Fruit fly (Drosophila melanogaster) whole organism, embryonic: ENCODE measurements around the gene moody.

ENCODE experiments used
- BtbVII ChIP-seq: fragments of 200-800 bp; sonication (Bioruptor generic); optimal IDR thresholded peaks from 3 replicates; lab custom pipeline; 2017; ENCODE audit warnings: missing biosample characterization, mild to moderate bottlenecking, missing genetic modification characterization
- CG16779 ChIP-seq: fragments of 200-800 bp; sonication (Bioruptor generic); IDR thresholded peaks from 2 replicates; pipeline ENCODE4 v1.3.6; 2022; ENCODE audit warnings: missing biosample characterization, missing genetic modification characterization
- CG17385 ChIP-seq: fragments of 200-800 bp; sonication (Bioruptor generic); optimal IDR thresholded peaks from 3 replicates; lab custom pipeline; 2018; ENCODE audit warnings: missing biosample characterization, mild to moderate bottlenecking, missing genetic modification characterization
- CG18764 ChIP-seq: fragments of 200-800 bp; sonication (Bioruptor generic); optimal IDR thresholded peaks from 3 replicates; lab custom pipeline; 2016; ENCODE audit warnings: missing biosample characterization, missing genetic modification characterization
- CG31441 ChIP-seq: fragments of 200-800 bp; sonication (Bioruptor generic); IDR thresholded peaks from 2 replicates; pipeline ENCODE4 v1.3.6; 2022; ENCODE audit warnings: missing biosample characterization, missing genetic modification characterization
- CG32767 ChIP-seq: fragments of 200-800 bp; sonication (Bioruptor generic); IDR thresholded peaks from 2 replicates; pipeline ENCODE4 v1.3.6; 2022; ENCODE audit warnings: missing biosample characterization, missing genetic modification characterization
- CG4617 ChIP-seq: fragments of 200-800 bp; sonication (Bioruptor generic); optimal IDR thresholded peaks from 3 replicates; lab custom pipeline; 2016; ENCODE audit warnings: missing biosample characterization, missing genetic modification characterization, borderline replicate concordance
- CG4730 ChIP-seq: fragments of 200-800 bp; sonication (Bioruptor generic); IDR thresholded peaks from 2 replicates; pipeline ENCODE4 v1.3.6; 2022; ENCODE audit warnings: missing biosample characterization, missing genetic modification characterization
- CG6175 ChIP-seq: fragments of 200-800 bp; sonication (Bioruptor generic); IDR thresholded peaks from 3 replicates; pipeline ENCODE4 v1.3.6; 2022; ENCODE audit warnings: missing biosample characterization, missing genetic modification characterization
- CG7372 ChIP-seq: fragments of 200-800 bp; sonication (Bioruptor generic); IDR thresholded peaks from 2 replicates; pipeline ENCODE4 v1.3.6; 2022; ENCODE audit warnings: missing biosample characterization, missing genetic modification characterization
- CG8388 ChIP-seq: fragments of 200-800 bp; sonication (Bioruptor generic); optimal IDR thresholded peaks from 2 replicates; lab custom pipeline; 2019; ENCODE audit warnings: missing biosample characterization, mild to moderate bottlenecking, missing genetic modification characterization, moderate library complexity
- CG9215 ChIP-seq: fragments of 200-800 bp; sonication (Bioruptor generic); IDR thresholded peaks from 2 replicates; pipeline ENCODE4 v1.3.6; 2022; ENCODE audit warnings: missing biosample characterization, missing genetic modification characterization
- CG9797 ChIP-seq: fragments of 200-800 bp; sonication (Bioruptor generic); optimal IDR thresholded peaks from 3 replicates; lab custom pipeline; 2018; ENCODE audit warnings: missing biosample characterization, mild to moderate bottlenecking, missing genetic modification characterization
- D19B ChIP-seq: fragments of 200-800 bp; sonication (Bioruptor generic); optimal IDR thresholded peaks from 2 replicates; lab custom pipeline; 2017; ENCODE audit warnings: missing biosample characterization, mild to moderate bottlenecking, missing genetic modification characterization
- Deaf1 ChIP-seq: fragments of 200-800 bp; optimal IDR thresholded peaks from 3 replicates; lab custom pipeline; 2019; ENCODE audit warnings: missing biosample characterization, mild to moderate bottlenecking, missing genetic modification characterization, moderate library complexity
- Dek ChIP-seq: fragments of 200-800 bp; sonication (Bioruptor generic); optimal IDR thresholded peaks from 3 replicates; lab custom pipeline; 2019; ENCODE audit warnings: missing biosample characterization, mild to moderate bottlenecking, missing genetic modification characterization, moderate library complexity
- Dip2 ChIP-seq: fragments of 200-800 bp; sonication (Bioruptor generic); IDR thresholded peaks from 2 replicates; pipeline ENCODE4 v1.3.6; 2022; ENCODE audit warnings: missing biosample characterization, missing genetic modification characterization
- Dp ChIP-seq: fragments of 200-800 bp; sonication (Bioruptor generic); optimal IDR thresholded peaks from 2 replicates; lab custom pipeline; 2018; ENCODE audit warnings: missing biosample characterization, mild to moderate bottlenecking, missing genetic modification characterization, moderate library complexity
- Dref ChIP-seq: fragments of 200-800 bp; sonication (Bioruptor generic); IDR thresholded peaks from 2 replicates; pipeline ENCODE4 v1.3.6; 2022; ENCODE audit warnings: missing biosample characterization, missing genetic modification characterization
- Gug ChIP-seq: fragments of 200-800 bp; sonication (Bioruptor generic); IDR thresholded peaks from 4 replicates; pipeline ENCODE4 v1.3.6; 2022; ENCODE audit warnings: missing biosample characterization, missing genetic modification characterization
- H15 ChIP-seq: fragments of 200-800 bp; sonication (Bioruptor generic); IDR thresholded peaks from 3 replicates; pipeline ENCODE4 v1.3.6; 2022; ENCODE audit warnings: missing biosample characterization, missing genetic modification characterization
- Hmr ChIP-seq: fragments of 200-800 bp; sonication (Bioruptor generic); optimal IDR thresholded peaks from 3 replicates; lab custom pipeline; 2017; ENCODE audit warnings: mild to moderate bottlenecking, missing biosample characterization, missing genetic modification reagents, missing genetic modification characterization
- Hsf ChIP-seq: fragments of 200-800 bp; sonication (Bioruptor generic); optimal IDR thresholded peaks from 3 replicates; lab custom pipeline; 2016; ENCODE audit warnings: missing biosample characterization, missing genetic modification characterization
- Lim3 ChIP-seq: fragments of 200-800 bp; sonication (Bioruptor generic); IDR thresholded peaks from 2 replicates; pipeline ENCODE4 v1.3.6; 2022; ENCODE audit warnings: missing biosample characterization, missing genetic modification characterization
- Mes4 ChIP-seq: fragments of 200-800 bp; sonication (Bioruptor generic); optimal IDR thresholded peaks from 2 replicates; lab custom pipeline; 2016; ENCODE audit warnings: missing biosample characterization, missing genetic modification characterization
- Mrtf ChIP-seq: fragments of 200-800 bp; sonication (Bioruptor generic); IDR thresholded peaks from 3 replicates; pipeline ENCODE4 v1.3.6; 2022; ENCODE audit warnings: missing biosample characterization, missing genetic modification characterization
- Myb ChIP-seq: fragments of 200-800 bp; sonication (Bioruptor generic); optimal IDR thresholded peaks from 2 replicates; lab custom pipeline; 2016; ENCODE audit warnings: missing biosample characterization, missing genetic modification characterization
- NC2β ChIP-seq: fragments of 200-800 bp; sonication (Bioruptor generic); optimal IDR thresholded peaks from 2 replicates; lab custom pipeline; 2016; ENCODE audit warnings: missing biosample characterization, missing genetic modification characterization
- Pdp1 ChIP-seq, 2 experiments: fragments of 200-800 bp; sonication (Bioruptor generic); optimal IDR thresholded peaks; 3 replicates each; lab custom pipeline; 2016; ENCODE audit warnings: missing biosample characterization in 2 of 2, missing genetic modification characterization in 2 of 2, mild to moderate bottlenecking in 1 of 2, moderate library complexity in 1 of 2
- Rx ChIP-seq: fragments of 200-800 bp; sonication (Bioruptor generic); IDR thresholded peaks from 2 replicates; pipeline ENCODE4 v1.3.6; 2022; ENCODE audit warnings: missing biosample characterization, missing genetic modification characterization
- Sin3A ChIP-seq: fragments of >200 bp; optimal IDR thresholded peaks from 2 replicates; lab custom pipeline; 2018
- Sox102F ChIP-seq: fragments of 200-800 bp; sonication (Bioruptor generic); optimal IDR thresholded peaks from 2 replicates; lab custom pipeline; 2018; ENCODE audit warnings: missing biosample characterization, mild to moderate bottlenecking, missing genetic modification characterization, moderate library complexity
- Spps ChIP-seq: fragments of 200-800 bp; sonication (Bioruptor generic); optimal IDR thresholded peaks from 2 replicates; lab custom pipeline; 2018; ENCODE audit warnings: missing biosample characterization, mild to moderate bottlenecking, missing genetic modification characterization
- Stat92E ChIP-seq, 3 experiments: fragments of >200 bp in 2 of 3; fragments of 200-800 bp in 1 of 3; sonication (Bioruptor generic) in 1 of 3; optimal IDR thresholded peaks; 2 replicates each; lab custom pipeline; 2017 to 2019; ENCODE audit warnings: missing biosample characterization in 3 of 3, missing genetic modification characterization in 3 of 3, mild to moderate bottlenecking in 1 of 3, moderate library complexity in 1 of 3
- Xrp1 ChIP-seq: fragments of 200-800 bp; sonication (Bioruptor generic); IDR thresholded peaks from 2 replicates; pipeline ENCODE4 v1.3.6; 2022; ENCODE audit warnings: missing biosample characterization, missing genetic modification characterization
- ato ChIP-seq: fragments of 200-800 bp; sonication (Bioruptor generic); IDR thresholded peaks from 2 replicates; pipeline ENCODE4 v1.3.6; 2022; ENCODE audit warnings: missing biosample characterization, missing genetic modification characterization; ENCODE audit not compliant: partially characterized antibody
- bsh ChIP-seq, 2 experiments: fragments of 200-800 bp; sonication (Bioruptor generic); optimal IDR thresholded peaks; 2 replicates each; lab custom pipeline; 2017 to 2018; ENCODE audit warnings: mild to moderate bottlenecking in 2 of 2, missing biosample characterization in 2 of 2, missing genetic modification characterization in 2 of 2, moderate library complexity in 1 of 2
- cad ChIP-seq: fragments of >200 bp; optimal IDR thresholded peaks from 2 replicates; lab custom pipeline; 2017; ENCODE audit warnings: missing biosample characterization, missing genetic modification characterization
- cwo ChIP-seq: fragments of 200-800 bp; sonication (Bioruptor generic); optimal IDR thresholded peaks from 3 replicates; lab custom pipeline; 2017; ENCODE audit warnings: missing biosample characterization, missing genetic modification characterization, mild to moderate bottlenecking, moderate library complexity, missing genetic modification reagents
- gce ChIP-seq: fragments of 200-800 bp; sonication (Bioruptor generic); IDR thresholded peaks from 3 replicates; pipeline ENCODE4 v1.3.6; 2022; ENCODE audit warnings: missing biosample characterization, missing genetic modification characterization
- gfzf ChIP-seq: fragments of 200-800 bp; sonication (Bioruptor generic); optimal IDR thresholded peaks from 2 replicates; lab custom pipeline; 2016; ENCODE audit warnings: missing biosample characterization, mild to moderate bottlenecking, missing genetic modification characterization, moderate library complexity
- kni ChIP-seq: fragments of 200-800 bp; sonication (Bioruptor generic); optimal IDR thresholded peaks from 3 replicates; lab custom pipeline; 2017; ENCODE audit warnings: mild to moderate bottlenecking, missing biosample characterization, missing genetic modification reagents, missing genetic modification characterization
- mam ChIP-seq: fragments of 200-800 bp; sonication (Bioruptor generic); optimal IDR thresholded peaks from 3 replicates; lab custom pipeline; 2016; ENCODE audit warnings: missing biosample characterization, missing genetic modification characterization
- onecut ChIP-seq: fragments of 200-800 bp; sonication (Bioruptor generic); IDR thresholded peaks from 2 replicates; pipeline ENCODE4 v1.3.6; 2022; ENCODE audit warnings: missing biosample characterization, missing genetic modification characterization
- pum ChIP-seq: fragments of 200-800 bp; sonication (Bioruptor generic); optimal IDR thresholded peaks from 2 replicates; lab custom pipeline; 2016; ENCODE audit warnings: missing biosample characterization, missing genetic modification characterization
- ro ChIP-seq: fragments of 200-800 bp; sonication (Bioruptor generic); IDR thresholded peaks from 2 replicates; pipeline ENCODE4 v1.3.6; 2022; ENCODE audit warnings: missing biosample characterization, missing genetic modification characterization
- sd ChIP-seq: fragments of 200-800 bp; sonication (Bioruptor generic); optimal IDR thresholded peaks from 3 replicates; lab custom pipeline; 2018; ENCODE audit warnings: missing biosample characterization, mild to moderate bottlenecking, missing genetic modification characterization, moderate library complexity
- ssp ChIP-seq: fragments of 200-800 bp; sonication (Bioruptor generic); IDR thresholded peaks from 2 replicates; pipeline ENCODE4 v1.3.6; 2022; ENCODE audit warnings: missing biosample characterization, missing genetic modification characterization
- stwl ChIP-seq: fragments of 200-800 bp; sonication (Bioruptor generic); optimal IDR thresholded peaks from 3 replicates; lab custom pipeline; 2018; ENCODE audit warnings: missing biosample characterization, mild to moderate bottlenecking, missing genetic modification characterization, moderate library complexity

Gene moody

DNA sequence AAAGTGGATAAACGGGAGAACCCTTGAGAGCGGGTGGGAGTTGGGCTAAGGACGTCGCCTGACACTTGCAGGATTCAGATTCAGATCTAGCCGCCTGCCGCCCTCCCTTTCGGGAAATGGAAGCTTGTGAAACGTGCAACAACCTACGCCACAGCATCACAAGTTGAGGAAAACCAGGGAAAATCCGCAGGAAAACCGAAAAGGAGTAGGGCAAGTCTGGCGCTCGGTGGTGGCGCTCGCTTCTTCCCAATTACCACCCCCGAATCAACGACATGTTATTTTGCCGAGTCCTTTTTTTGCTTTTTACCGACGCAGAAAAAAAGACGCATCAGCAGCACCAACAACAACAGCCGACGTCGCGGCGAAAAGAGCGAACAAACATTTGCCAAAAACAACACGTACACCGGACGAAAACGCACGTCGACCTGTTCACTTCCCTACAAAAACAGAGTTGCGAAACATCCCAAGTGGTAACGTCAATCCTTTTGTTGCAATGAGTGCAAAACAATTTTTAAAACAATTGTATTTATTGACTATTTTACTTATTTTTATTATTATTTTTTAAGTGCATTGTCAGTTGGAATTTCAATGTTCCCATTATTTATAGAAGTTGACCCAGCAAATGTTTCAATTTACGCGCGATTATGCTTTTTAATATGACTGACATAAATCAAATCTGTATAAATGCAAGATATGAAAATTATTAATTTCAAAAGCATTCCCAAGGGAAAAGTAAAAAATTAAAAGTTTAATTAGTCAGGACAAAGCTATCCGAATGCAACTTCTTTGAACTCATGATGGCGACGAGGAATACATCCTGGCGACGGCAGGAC lies 38.4 kb downstream of the moody start (continued):
- TF ChIP-seq CG4617 (no peak), Pdp1 (GFP tag; optimal IDR thresholded peaks at IDR 0.05; lab: Kevin White, UChicago) (no peak), H15 (peak; percentile 57; the same call in 1 of the 3 replicates), Myb (GFP tag; lab: Kevin White, UChicago) (no peak), Dip2 (GFP tag; lab: Robert Waterston, UW) (no peak), CG4730 (GFP tag; lab: Robert Waterston, UW) (0 out of 2 replicates have a peak, but pooled peaks have one; percentile 43), cwo (GFP tag; lab: Kevin White, UChicago) (peak; percentile 36), Sin3A (lab: Kevin White, UChicago) (no peak), CG9797 (GFP tag; lab: Kevin White, UChicago) (no peak), onecut (GFP tag; lab: Robert Waterston, UW) (no peak), CG32767 (GFP tag; lab: Robert Waterston, UW) (0 out of 2 replicates have a peak, but pooled peaks have one; percentile 22), gce (GFP tag; lab: Robert Waterston, UW) (no peak), pum (GFP tag; lab: Kevin White, UChicago) (no peak), ro (no peak), Dp (no peak), CG18764 (peak; percentile 42), kni (GFP tag; lab: Kevin White, UChicago) (no peak), CG16779 (GFP tag; lab: Robert Waterston, UW) (no peak), CG17385 (peak; percentile 47), Stat92E (GFP tag; optimal IDR thresholded peaks at IDR 0.05; lab: Kevin White, UChicago) (no peak), Sox102F (GFP tag; lab: Kevin White, UChicago) (no peak), bsh (GFP tag; optimal IDR thresholded peaks at IDR 0.05; lab: Kevin White, UChicago) (peak in 1 of 2 experiments; percentile 61), Deaf1 (peak; percentile 53), Hmr (GFP tag; lab: Kevin White, UChicago) (peak; percentile 64), gfzf (GFP tag; lab: Kevin White, UChicago) (no peak), sd (tag; lab: Kevin White, UChicago) (no peak), CG9215 (peak; percentile 37), cad (no peak), Mrtf (GFP tag; lab: Robert Waterston, UW) (no peak), Xrp1 (GFP tag; lab: Robert Waterston, UW) (peak; percentile 68; the same call in 1 of the 2 replicates), D19B (GFP tag; lab: Kevin White, UChicago) (peak; percentile 35), CG31441 (GFP tag; lab: Robert Waterston, UW) (peak; percentile 63), ato (GFP tag; lab: Robert Waterston, UW) (no peak), Hsf (GFP tag; lab: Kevin White, UChicago) (no peak), BtbVII (peak; percentile 10), stwl (tag; lab: Kevin White, UChicago) (no peak), Mes4 (GFP tag; lab: Kevin White, UChicago) (no peak), Dref (GFP tag; lab: Robert Waterston, UW) (no peak), Spps (tag; lab: Kevin White, UChicago) (no peak), CG8388 (GFP tag; lab: Kevin White, UChicago) (peak; percentile 36), Gug (GFP tag; lab: Robert Waterston, UW) (peak; percentile 71), CG7372 (GFP tag; lab: Robert Waterston, UW) (no peak), Rx (GFP tag; lab: Robert Waterston, UW) (peak; percentile 61), Dek (tag; lab: Kevin White, UChicago) (peak; percentile 40), mam (GFP tag; lab: Kevin White, UChicago) (peak; percentile 14), ssp (GFP tag; lab: Robert Waterston, UW) (peak; percentile 52; the same call in 1 of the 2 replicates), Lim3 (no peak), NC2β (GFP tag; lab: Kevin White, UChicago) (no peak), CG6175 (GFP tag; lab: Robert Waterston, UW) (no peak)
